Worm (Caenorhabditis elegans) whole organism, mixed stage, embryonic: ENCODE measurements around the gene atf-8.
A peak's percentile ranks its signal among the peaks of the same experiment; 100 is the strongest.

Experiments
- M03D4.4 ChIP-seq: sonication (generic microtip); optimal IDR thresholded peaks from 2 replicates; lab custom pipeline; 2017; ENCODE audit warnings: mild to moderate bottlenecking, missing genetic modification characterization, missing compliant biosample characterization
- bed-3 ChIP-seq: fragments of 200-800 bp; sonication (Bioruptor generic); optimal IDR thresholded peaks from 3 replicates; lab custom pipeline; 2018; ENCODE audit warnings: mild to moderate bottlenecking, missing genetic modification characterization, moderate library complexity, missing compliant biosample characterization
- blmp-1 ChIP-seq: fragments of 150-350 bp; optimal IDR thresholded peaks from 2 replicates; lab custom pipeline; 2014; ENCODE audit warnings: missing biosample characterization, missing genetic modification characterization
- ceh-39 ChIP-seq: fragments of 150-350 bp; optimal IDR thresholded peaks from 2 replicates; lab custom pipeline; 2014; ENCODE audit warnings: missing biosample characterization, missing genetic modification characterization
- ceh-43 ChIP-seq: fragments of 200-800 bp; sonication (Bioruptor generic); optimal IDR thresholded peaks from 2 replicates; lab custom pipeline; 2018; ENCODE audit warnings: mild to moderate bottlenecking, missing genetic modification characterization, moderate library complexity, missing compliant biosample characterization
- ceh-83 ChIP-seq: fragments of 200-800 bp; sonication (Bioruptor generic); optimal IDR thresholded peaks from 2 replicates; lab custom pipeline; 2018; ENCODE audit warnings: mild to moderate bottlenecking, missing genetic modification characterization, missing compliant biosample characterization
- ces-1 ChIP-seq: fragments of 150-350 bp; optimal IDR thresholded peaks from 2 replicates; lab custom pipeline; 2014; ENCODE audit warnings: missing biosample characterization, missing genetic modification reagents, missing genetic modification characterization
- cnd-1 ChIP-seq: fragments of 200-800 bp; sonication (Bioruptor generic); optimal IDR thresholded peaks from 2 replicates; lab custom pipeline; 2018; ENCODE audit warnings: mild to moderate bottlenecking, missing genetic modification characterization, missing compliant biosample characterization
- drap-1 ChIP-seq: fragments of 200-800 bp; sonication (Bioruptor generic); optimal IDR thresholded peaks from 3 replicates; lab custom pipeline; 2018; ENCODE audit warnings: mild to moderate bottlenecking, missing genetic modification characterization, missing compliant biosample characterization
- elt-1 ChIP-seq: sonication (generic microtip); optimal IDR thresholded peaks from 2 replicates; lab custom pipeline; 2017; ENCODE audit warnings: missing genetic modification characterization, mild to moderate bottlenecking, missing compliant biosample characterization, antibody characterized with exemption, moderate library complexity, borderline replicate concordance; ENCODE audit not compliant: insufficient read depth
- elt-3 ChIP-seq: fragments of 150-350 bp; optimal IDR thresholded peaks from 2 replicates; lab custom pipeline; 2014; ENCODE audit warnings: missing biosample characterization, missing genetic modification characterization
- flh-1 ChIP-seq: fragments of 200-800 bp; sonication (Bioruptor generic); optimal IDR thresholded peaks from 2 replicates; lab custom pipeline; 2018; ENCODE audit warnings: mild to moderate bottlenecking, missing genetic modification characterization, moderate library complexity, missing compliant biosample characterization
- ham-2 ChIP-seq: fragments of 200-800 bp; sonication (Bioruptor generic); optimal IDR thresholded peaks from 2 replicates; lab custom pipeline; 2018; ENCODE audit warnings: mild to moderate bottlenecking, missing genetic modification characterization, missing compliant biosample characterization
- hlh-1 ChIP-seq: fragments of 150-350 bp; optimal IDR thresholded peaks from 2 replicates; lab custom pipeline; 2014; ENCODE audit warnings: missing biosample characterization, missing genetic modification reagents, missing genetic modification characterization
- lin-13 ChIP-seq: fragments of 150-350 bp; optimal IDR thresholded peaks from 2 replicates; lab custom pipeline; 2014; ENCODE audit warnings: missing biosample characterization, missing genetic modification characterization
- lin-32 ChIP-seq: fragments of 200-800 bp; sonication (Bioruptor generic); optimal IDR thresholded peaks from 2 replicates; lab custom pipeline; 2018; ENCODE audit warnings: mild to moderate bottlenecking, missing genetic modification characterization, missing compliant biosample characterization
- lsy-2 ChIP-seq: fragments of 150-350 bp; optimal IDR thresholded peaks from 2 replicates; lab custom pipeline; 2014; ENCODE audit warnings: missing biosample characterization, missing genetic modification characterization
- mab-5 ChIP-seq: fragments of 150-350 bp; optimal IDR thresholded peaks from 2 replicates; lab custom pipeline; 2014; ENCODE audit warnings: missing biosample characterization, missing genetic modification characterization
- mep-1 ChIP-seq: fragments of 150-350 bp; optimal IDR thresholded peaks from 2 replicates; lab custom pipeline; 2017; ENCODE audit warnings: missing biosample characterization, missing genetic modification reagents, missing genetic modification characterization, inconsistent platforms
- mls-2 ChIP-seq: sonication (generic microtip); optimal IDR thresholded peaks from 2 replicates; lab custom pipeline; 2016; ENCODE audit warnings: mild to moderate bottlenecking, missing genetic modification characterization, moderate library complexity, missing compliant biosample characterization
- nhr-12 ChIP-seq: fragments of 150-350 bp; optimal IDR thresholded peaks from 2 replicates; lab custom pipeline; 2014; ENCODE audit warnings: missing biosample characterization, missing genetic modification characterization
- nhr-2 ChIP-seq: fragments of 150-350 bp; optimal IDR thresholded peaks from 2 replicates; lab custom pipeline; 2014; ENCODE audit warnings: missing biosample characterization, missing genetic modification characterization
- nhr-237 ChIP-seq: fragments of 150-350 bp; optimal IDR thresholded peaks from 2 replicates; lab custom pipeline; 2014; ENCODE audit warnings: missing biosample characterization, missing genetic modification characterization
- nhr-28 ChIP-seq: fragments of 150-350 bp; optimal IDR thresholded peaks from 2 replicates; lab custom pipeline; 2014; ENCODE audit warnings: missing biosample characterization, missing genetic modification characterization
- nhr-76 ChIP-seq: sonication (generic microtip); optimal IDR thresholded peaks from 2 replicates; lab custom pipeline; 2017; ENCODE audit warnings: missing biosample characterization, missing genetic modification characterization
- pha-4 ChIP-seq: fragments of 150-350 bp; optimal IDR thresholded peaks from 2 replicates; lab custom pipeline; 2018; ENCODE audit warnings: missing biosample characterization, missing genetic modification reagents, missing genetic modification characterization
- sem-2 ChIP-seq: fragments of 200-800 bp; sonication (Bioruptor generic); optimal IDR thresholded peaks from 2 replicates; lab custom pipeline; 2018; ENCODE audit warnings: mild to moderate bottlenecking, missing genetic modification characterization, missing compliant biosample characterization
- snpc-4 ChIP-seq: fragments of 150-350 bp; optimal IDR thresholded peaks from 2 replicates; lab custom pipeline; 2014; ENCODE audit warnings: missing biosample characterization, missing genetic modification characterization
- sptf-1 ChIP-seq: sonication (generic microtip); optimal IDR thresholded peaks from 2 replicates; lab custom pipeline; 2017; ENCODE audit warnings: mild to moderate bottlenecking, missing genetic modification characterization, moderate library complexity, missing compliant biosample characterization
- tbx-8 ChIP-seq: fragments of 200-800 bp; sonication (Bioruptor generic); optimal IDR thresholded peaks from 2 replicates; lab custom pipeline; 2018; ENCODE audit warnings: mild to moderate bottlenecking, missing genetic modification characterization, moderate library complexity, missing compliant biosample characterization
- unc-39 ChIP-seq: fragments of 150-350 bp; optimal IDR thresholded peaks from 2 replicates; lab custom pipeline; 2014; ENCODE audit warnings: missing biosample characterization, missing genetic modification characterization
- unc-62 ChIP-seq: fragments of 150-350 bp; optimal IDR thresholded peaks from 2 replicates; lab custom pipeline; 2014; ENCODE audit warnings: missing biosample characterization, missing genetic modification reagents, missing genetic modification characterization
- zip-8 ChIP-seq: fragments of 150-350 bp; optimal IDR thresholded peaks from 2 replicates; lab custom pipeline; 2014; ENCODE audit warnings: missing biosample characterization, missing genetic modification characterization

Gene atf-8

DNA sequence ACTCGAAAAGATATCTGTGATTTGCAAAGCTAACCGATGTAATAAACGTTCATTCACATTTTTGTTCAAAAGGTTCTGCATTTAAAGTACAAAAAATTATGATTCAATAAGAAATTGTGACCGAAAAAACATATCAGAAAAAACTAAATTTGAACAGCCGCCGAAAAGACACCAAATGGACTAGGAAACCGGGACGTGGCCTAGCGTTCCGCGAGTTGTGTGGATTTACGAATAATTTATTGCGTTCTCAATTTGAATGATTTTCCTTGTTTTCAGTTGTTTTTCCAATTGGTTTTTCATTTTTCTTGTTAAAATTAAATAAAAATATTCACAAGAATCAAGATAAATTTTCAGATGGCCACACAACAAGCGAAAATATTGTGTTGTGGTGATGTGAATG, 2.1 kb downstream of the atf-8 start, which contains the start of gene cwf-19L1:
Gene cwf-19L1, plus strand, starts transcription at position 355 of the 400 bp plus-strand sequence.
- peak; percentile 37 for TF ChIP-seq lsy-2
- TF ChIP-seq unc-62 (GFP tag; lab: Kevin White, UChicago), result no peak
- no peak for TF ChIP-seq nhr-76
- no peak for TF ChIP-seq nhr-237 (tag; lab: Kevin White, UChicago)
- no peak for TF ChIP-seq ceh-43
- peak; percentile 29 for TF ChIP-seq ces-1
- peak; percentile 30 for TF ChIP-seq sptf-1 (tag; lab: Kevin White, UChicago)
- TF ChIP-seq pha-4 (tag; lab: Kevin White, UChicago), result no peak
- no peak for TF ChIP-seq tbx-8 (GFP tag; lab: Kevin White, UChicago)

DNA sequence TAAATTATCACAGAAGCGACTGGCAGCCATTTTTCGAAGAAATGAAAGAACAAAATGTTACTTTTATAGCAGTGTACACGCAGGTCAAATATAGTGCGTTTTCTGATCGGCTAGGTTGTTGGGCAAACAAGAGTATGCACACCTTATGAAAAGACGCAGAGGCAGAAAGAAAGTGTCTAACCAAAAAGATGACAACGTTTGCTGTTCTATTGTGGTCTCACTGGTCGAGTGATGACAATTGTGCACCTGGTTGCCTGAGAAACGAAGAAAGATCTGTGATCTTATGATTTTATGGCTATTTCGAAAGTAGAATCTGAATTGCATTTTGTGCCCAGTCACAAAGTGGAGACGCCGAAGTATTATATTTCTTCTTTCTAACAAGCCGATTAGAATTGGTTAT, 5.1 kb downstream of the atf-8 start, which contains the start of gene F17A9.4:
Gene F17A9.4, minus strand, starts transcription at position 97 of the 400 bp plus-strand sequence.
- TF ChIP-seq nhr-237 (tag; lab: Kevin White, UChicago) (no peak), nhr-12 (tag; lab: Kevin White, UChicago) (no peak), pha-4 (tag; lab: Kevin White, UChicago) (peak; percentile 9), lsy-2 (no peak)
- TF ChIP-seq, all 35 proteins: peak for 1

DNA sequence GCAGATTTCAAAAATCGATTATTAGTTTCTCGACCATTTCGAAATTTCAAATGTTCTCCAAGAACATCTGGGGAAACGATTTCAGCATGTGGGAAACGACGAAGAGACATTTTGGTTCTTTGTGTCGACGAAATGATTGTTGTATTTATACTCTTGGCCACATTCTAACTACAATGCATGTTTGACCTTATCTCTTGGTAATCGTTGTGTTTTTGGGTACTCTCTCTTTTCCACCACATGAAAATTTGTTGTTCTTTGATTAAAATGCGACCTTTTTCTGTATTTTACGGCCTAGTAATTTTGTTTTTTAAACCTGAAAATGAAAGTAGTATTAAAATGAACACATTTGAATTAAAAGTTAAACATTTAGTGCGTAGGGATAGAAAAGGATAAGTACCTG, 7.4 kb downstream of the atf-8 start, which contains the start of gene F17A9.5:
Gene F17A9.5, minus strand, starts transcription at position 175 of the 400 bp plus-strand sequence.
- TF ChIP-seq cnd-1 (tag; lab: Kevin White, UChicago) (no peak), lin-13 (no peak), ceh-39 (tag; lab: Kevin White, UChicago) (no peak), ham-2 (no peak), lsy-2 (no peak)

DNA sequence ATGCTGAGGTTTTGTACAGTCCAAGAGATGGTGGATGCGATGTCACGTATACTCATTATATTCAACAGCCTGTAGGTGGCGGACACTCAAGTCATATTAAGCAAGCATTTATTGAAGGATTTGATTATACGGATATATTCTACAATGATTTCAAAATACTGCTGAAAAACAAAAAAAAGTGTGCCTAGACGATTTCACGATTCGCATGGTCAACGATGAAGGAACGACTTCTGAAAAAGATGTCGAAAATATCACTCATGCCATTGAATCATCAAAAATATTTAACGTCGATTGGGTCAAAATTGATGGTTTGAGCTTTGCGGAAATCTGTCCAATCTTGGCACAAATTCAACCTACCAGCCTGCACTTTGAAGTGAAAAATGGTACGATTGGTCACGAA, 11.6 kb downstream of the atf-8 start:
- TF ChIP-seq elt-1 (tag; lab: Kevin White, UChicago) (no peak), nhr-12 (tag; lab: Kevin White, UChicago) (no peak), drap-1 (GFP tag; lab: Kevin White, UChicago) (no peak), elt-3 (no peak), unc-62 (GFP tag; lab: Kevin White, UChicago) (no peak), blmp-1 (no peak), mab-5 (tag; lab: Kevin White, UChicago) (no peak), lsy-2 (no peak), nhr-76 (no peak), ceh-39 (tag; lab: Kevin White, UChicago) (no peak), bed-3 (no peak), ces-1 (no peak)
- TF ChIP-seq, all 35 proteins: peak for 0

DNA sequence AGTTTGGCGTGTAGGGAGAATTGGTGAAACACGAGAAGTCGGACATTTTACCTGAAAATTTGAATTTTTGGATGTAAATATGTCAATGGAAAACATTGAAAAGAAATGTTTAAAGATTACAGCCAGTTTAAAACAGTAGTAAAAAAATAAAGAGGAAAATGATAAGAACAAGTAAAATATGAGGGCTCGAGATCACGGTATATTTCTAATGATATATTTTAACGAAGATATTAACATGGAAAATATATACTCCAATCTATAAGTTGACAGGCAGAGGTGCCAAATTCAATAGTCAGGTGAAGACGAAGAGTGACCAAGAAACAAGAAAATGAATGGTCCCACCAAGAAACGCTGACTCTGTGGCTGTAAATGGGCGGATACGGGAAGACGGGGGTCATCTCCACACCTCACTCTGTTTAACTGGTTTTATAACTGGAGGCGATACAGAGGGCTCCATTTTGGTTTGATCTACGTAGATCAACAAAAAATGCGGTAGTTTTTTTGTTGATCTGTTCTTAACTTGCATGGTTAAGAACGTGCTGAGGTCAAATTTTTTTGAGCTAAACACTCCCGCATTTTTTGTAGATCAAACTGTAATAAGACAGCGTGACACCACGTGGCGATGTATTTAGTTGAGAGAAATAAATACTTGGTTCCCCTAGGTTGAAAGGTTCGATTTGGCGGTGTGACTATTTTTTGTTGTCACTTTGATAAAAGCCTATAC, 14.9 kb downstream of the atf-8 start, which contains the start of gene ceh-49:
Gene ceh-49, minus strand, starts transcription at position 51 of the 724 bp plus-strand sequence.
- TF ChIP-seq flh-1 (GFP tag; lab: Kevin White, UChicago) (no peak), mab-5 (tag; lab: Kevin White, UChicago) (no peak), mep-1 (tag; lab: Kevin White, UChicago) (no peak), mls-2 (tag; lab: Kevin White, UChicago) (no peak), nhr-2 (tag; lab: Kevin White, UChicago) (no peak), lin-32 (no peak), unc-39 (tag; lab: Kevin White, UChicago) (no peak), zip-8 (tag; lab: Kevin White, UChicago) (no peak), elt-1 (tag; lab: Kevin White, UChicago) (no peak), unc-62 (GFP tag; lab: Kevin White, UChicago) (no peak)

DNA sequence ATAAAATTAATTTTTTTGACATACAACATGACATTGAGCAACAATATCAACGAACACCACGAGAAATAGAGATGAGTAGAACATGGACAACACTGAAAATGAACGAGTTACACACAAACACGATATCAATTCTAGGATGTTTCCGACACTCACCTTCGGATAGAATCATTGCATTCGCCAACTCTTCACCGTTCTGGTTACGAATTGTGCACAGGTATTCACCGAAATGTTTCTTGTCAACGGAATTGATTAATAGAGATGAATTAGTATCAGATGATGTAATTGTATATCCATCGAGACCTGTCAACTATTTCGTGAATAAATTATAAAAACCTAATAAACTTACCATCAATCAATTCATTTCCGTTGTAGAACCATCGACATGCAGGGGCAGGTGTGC, 16.3 kb downstream of the atf-8 start:
- TF ChIP-seq unc-39 (tag; lab: Kevin White, UChicago) (no peak), hlh-1 (no peak), ceh-43 (no peak), zip-8 (tag; lab: Kevin White, UChicago) (no peak), ceh-39 (tag; lab: Kevin White, UChicago) (no peak), M03D4.4 (no peak), sptf-1 (tag; lab: Kevin White, UChicago) (no peak), ceh-83 (GFP tag; lab: Kevin White, UChicago) (no peak), nhr-28 (no peak), nhr-12 (tag; lab: Kevin White, UChicago) (no peak), blmp-1 (no peak), nhr-237 (tag; lab: Kevin White, UChicago) (no peak), cnd-1 (tag; lab: Kevin White, UChicago) (no peak), bed-3 (no peak), sem-2 (GFP tag; lab: Kevin White, UChicago) (no peak), snpc-4 (tag; lab: Kevin White, UChicago) (no peak)
